Fruit fly (Drosophila melanogaster) whole organism, adult: ENCODE data around the gene mtd.

Source experiments
- CG11617 ChIP-seq: fragments of 200-800 bp; sonication (Bioruptor generic); optimal IDR thresholded peaks from 2 replicates; lab custom pipeline; 2017; ENCODE audit warnings: mild to moderate bottlenecking, missing biosample characterization, missing genetic modification reagents, missing genetic modification characterization
- CG12768 ChIP-seq: fragments of 200-800 bp; sonication (Bioruptor generic); optimal IDR thresholded peaks from 2 replicates; lab custom pipeline; 2017; ENCODE audit warnings: missing biosample characterization, missing genetic modification characterization, mild to moderate bottlenecking, moderate library complexity, missing genetic modification reagents
- CG14711 ChIP-seq: fragments of 200-800 bp; sonication (Bioruptor generic); optimal IDR thresholded peaks from 2 replicates; lab custom pipeline; 2018; ENCODE audit warnings: missing biosample characterization, mild to moderate bottlenecking, missing genetic modification characterization, moderate library complexity
- CG1620 ChIP-seq: fragments of 200-800 bp; sonication (Bioruptor generic); optimal IDR thresholded peaks from 2 replicates; lab custom pipeline; 2016; ENCODE audit warnings: missing biosample characterization, missing genetic modification characterization
- CG33017 ChIP-seq: fragments of 200-800 bp; sonication (Bioruptor generic); optimal IDR thresholded peaks from 2 replicates; lab custom pipeline; 2018; ENCODE audit warnings: missing biosample characterization, mild to moderate bottlenecking, missing genetic modification characterization, moderate library complexity
- CG5204 ChIP-seq: fragments of 200-800 bp; sonication (Bioruptor generic); optimal IDR thresholded peaks from 2 replicates; lab custom pipeline; 2016; ENCODE audit warnings: missing biosample characterization, missing genetic modification characterization
- CG7045 ChIP-seq: fragments of 200-800 bp; sonication (Bioruptor generic); optimal IDR thresholded peaks from 2 replicates; lab custom pipeline; 2017; ENCODE audit warnings: missing biosample characterization, mild to moderate bottlenecking, missing genetic modification characterization
- CG7101 ChIP-seq: fragments of 200-800 bp; sonication (Bioruptor generic); optimal IDR thresholded peaks from 2 replicates; lab custom pipeline; 2018; ENCODE audit warnings: missing biosample characterization, mild to moderate bottlenecking, missing genetic modification characterization, moderate library complexity
- Clk ChIP-seq: fragments of 200-800 bp; sonication (Bioruptor generic); optimal IDR thresholded peaks from 2 replicates; lab custom pipeline; 2017; ENCODE audit warnings: missing biosample characterization, missing genetic modification characterization
- Crg-1 ChIP-seq: fragments of 200-800 bp; sonication (Bioruptor generic); optimal IDR thresholded peaks from 2 replicates; lab custom pipeline; 2016; ENCODE audit warnings: missing biosample characterization, missing genetic modification characterization
- Hr96 ChIP-seq: fragments of 200-800 bp; sonication (Bioruptor generic); optimal IDR thresholded peaks from 2 replicates; lab custom pipeline; 2016; ENCODE audit warnings: missing biosample characterization, missing genetic modification characterization
- Mnt ChIP-seq: fragments of 200-800 bp; sonication (Bioruptor generic); optimal IDR thresholded peaks from 2 replicates; lab custom pipeline; 2016; ENCODE audit warnings: missing biosample characterization, mild to moderate bottlenecking, missing genetic modification characterization
- bab1 ChIP-seq: fragments of 200-800 bp; sonication (Bioruptor generic); optimal IDR thresholded peaks from 3 replicates; lab custom pipeline; 2019; ENCODE audit warnings: missing biosample characterization, mild to moderate bottlenecking, missing genetic modification characterization, moderate library complexity
- cic ChIP-seq: fragments of 200-800 bp; sonication (Bioruptor generic); optimal IDR thresholded peaks from 2 replicates; lab custom pipeline; 2017; ENCODE audit warnings: missing biosample characterization, mild to moderate bottlenecking, missing genetic modification characterization, moderate library complexity
- cnc ChIP-seq, 2 experiments: fragments of >200 bp; optimal IDR thresholded peaks; 2 replicates each; lab custom pipeline; 2017
- kay ChIP-seq: fragments of 200-800 bp; sonication (Bioruptor generic); peaks from one replicate; lab custom pipeline; 2016; ENCODE audit warnings: missing biosample characterization, missing genetic modification characterization, borderline replicate concordance
- ovo ChIP-seq: fragments of 200-800 bp; sonication (Bioruptor generic); optimal IDR thresholded peaks from 2 replicates; lab custom pipeline; 2016; ENCODE audit warnings: missing biosample characterization, missing genetic modification characterization
- pad ChIP-seq: fragments of 200-800 bp; sonication (Bioruptor generic); optimal IDR thresholded peaks from 3 replicates; lab custom pipeline; 2017; ENCODE audit warnings: missing biosample characterization, missing genetic modification characterization, mild to moderate bottlenecking, moderate library complexity, missing genetic modification reagents
- tj ChIP-seq: fragments of 200-800 bp; sonication (Bioruptor generic); optimal IDR thresholded peaks from 3 replicates; lab custom pipeline; 2017; ENCODE audit warnings: missing biosample characterization, mild to moderate bottlenecking, missing genetic modification characterization, moderate library complexity
- toe ChIP-seq: fragments of 200-800 bp; sonication (Bioruptor generic); optimal IDR thresholded peaks from 2 replicates; lab custom pipeline; 2016; ENCODE audit warnings: missing biosample characterization, missing genetic modification characterization

mtd gene

DNA sequence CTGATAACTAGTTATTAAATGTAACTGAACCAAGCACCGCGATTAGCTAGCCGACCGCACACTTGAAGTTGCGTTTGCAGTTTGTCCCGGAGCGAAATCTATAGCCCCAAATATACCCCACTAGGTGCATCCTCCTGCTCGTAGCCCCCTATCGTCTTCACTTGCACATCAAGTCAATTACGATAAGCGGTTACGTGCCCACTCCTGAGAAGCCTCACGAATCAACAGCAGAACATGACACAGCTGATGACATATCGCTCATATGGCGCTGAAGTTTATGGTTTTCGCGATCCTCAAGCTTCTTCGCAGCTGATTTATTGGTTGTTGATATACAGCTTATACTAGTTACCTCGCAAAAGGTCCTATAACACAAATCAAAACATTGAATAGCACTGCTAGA lies 89.0 kb downstream of the mtd start:
- TF ChIP-seq CG1620 (GFP tag; lab: Kevin White, UChicago) (no peak), cic (GFP tag; lab: Kevin White, UChicago) (peak; percentile 56), CG33017 (peak; percentile 30), CG12768 (GFP tag; lab: Kevin White, UChicago) (peak; percentile 29)

DNA sequence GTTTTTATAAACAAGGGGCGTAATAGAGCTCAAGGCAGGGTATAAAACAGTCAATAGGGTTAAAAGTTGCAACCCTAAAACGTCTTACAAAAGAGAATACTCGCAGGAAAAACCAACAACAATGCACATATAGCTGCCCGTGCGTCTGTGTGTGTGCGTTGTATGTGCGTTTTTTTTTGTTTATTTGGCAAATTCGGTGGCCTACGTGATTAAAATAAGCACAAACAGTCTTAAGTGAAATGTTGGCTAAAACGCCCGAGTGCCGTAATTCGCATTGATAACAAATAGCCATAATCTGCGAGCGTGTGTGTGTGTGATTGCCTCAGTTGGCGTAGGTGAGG lies 93.1 kb downstream of the mtd start:
- peak; percentile 85 for TF ChIP-seq tj
- no peak for TF ChIP-seq Clk (GFP tag; lab: Kevin White, UChicago)

DNA sequence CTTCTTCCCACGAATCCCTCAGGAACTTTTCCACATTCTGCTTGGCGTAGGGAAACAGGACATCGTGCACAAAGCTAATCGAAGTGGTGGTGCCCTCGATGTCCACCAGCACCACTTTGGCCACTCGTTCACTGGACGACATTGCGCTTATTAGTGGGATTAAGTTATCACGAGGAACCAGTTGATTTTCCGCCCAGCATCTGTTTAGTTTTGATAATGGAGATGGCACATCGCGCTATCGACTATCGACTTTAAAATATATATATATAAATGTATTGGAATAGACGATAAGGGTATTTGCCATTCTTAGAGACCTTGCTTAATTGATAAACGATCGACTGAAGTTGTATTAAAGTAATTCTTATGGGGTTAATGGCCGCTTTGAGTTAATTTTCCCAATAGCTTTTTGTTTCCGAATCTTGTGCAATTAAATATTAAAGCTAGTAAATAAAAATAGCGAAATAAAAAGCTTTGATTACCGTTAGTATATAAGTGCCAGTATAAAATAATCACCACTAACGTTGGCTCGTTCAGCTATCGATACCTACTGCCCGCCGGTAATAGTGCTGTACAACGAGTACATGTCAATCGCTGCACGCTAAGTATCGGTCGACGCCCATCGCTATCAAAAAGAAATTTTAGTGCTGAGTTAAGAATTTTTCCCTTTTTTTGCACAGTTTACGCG lies 93.6 kb downstream of the mtd start, which contains the start of the genes Enoph and Hph:
Enoph (minus strand) TSS at position 220 of the 685 bp plus-strand sequence.
Hph (plus strand) TSS at position 576 of the 685 bp plus-strand sequence.
- TF ChIP-seq cnc (optimal IDR thresholded peaks at IDR 0.05; lab: Kevin White, UChicago) (no peak), CG12768 (GFP tag; lab: Kevin White, UChicago) (peak; percentile 71), CG7045 (GFP tag; lab: Kevin White, UChicago) (peak; percentile 74), CG5204 (GFP tag; lab: Kevin White, UChicago) (no peak), CG1620 (GFP tag; lab: Kevin White, UChicago) (peak; percentile 61), tj (peak; percentile 93), pad (GFP tag; lab: Kevin White, UChicago) (peak; percentile 57), kay (GFP tag; lab: Kevin White, UChicago) (peak; percentile 56), Crg-1 (GFP tag; lab: Kevin White, UChicago) (peak; percentile 70), CG7101 (peak; percentile 70), bab1 (GFP tag; lab: Kevin White, UChicago) (no peak), Clk (GFP tag; lab: Kevin White, UChicago) (peak; percentile 61), Mnt (GFP tag; lab: Kevin White, UChicago) (peak; percentile 67), CG11617 (peak; percentile 79), cic (GFP tag; lab: Kevin White, UChicago) (peak; percentile 33), ovo (GFP tag; lab: Kevin White, UChicago) (peak; percentile 75), CG33017 (peak; percentile 79), Hr96 (GFP tag; lab: Kevin White, UChicago) (peak; percentile 75), toe (peak; percentile 82), CG14711 (tag; lab: Kevin White, UChicago) (peak; percentile 49)

DNA sequence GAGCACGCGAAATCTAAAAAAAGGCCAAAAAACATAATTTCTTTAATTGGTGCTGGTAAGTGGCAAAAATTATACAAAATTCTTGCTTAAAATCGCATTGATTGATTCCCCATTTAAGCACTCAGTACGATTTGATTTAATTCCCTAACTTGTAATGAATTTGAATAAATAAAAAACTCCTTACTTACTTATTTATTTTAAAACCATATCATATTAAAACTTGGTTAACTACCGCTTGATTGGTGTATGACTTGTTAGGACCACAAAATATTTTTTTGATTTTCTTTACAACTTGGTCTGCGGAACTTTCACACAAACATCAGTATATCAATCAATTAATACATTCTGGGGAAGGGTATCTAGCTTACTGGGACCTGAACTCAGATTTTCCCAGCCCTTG lies 97.4 kb downstream of the mtd start, which contains the start of gene CG1113:
CG1113 (plus strand) TSS at position 301 of the 400 bp plus-strand sequence.
- no peak for TF ChIP-seq CG33017
- TF ChIP-seq CG7045 (GFP tag; lab: Kevin White, UChicago), result no peak
- no peak for TF ChIP-seq pad (GFP tag; lab: Kevin White, UChicago)

DNA sequence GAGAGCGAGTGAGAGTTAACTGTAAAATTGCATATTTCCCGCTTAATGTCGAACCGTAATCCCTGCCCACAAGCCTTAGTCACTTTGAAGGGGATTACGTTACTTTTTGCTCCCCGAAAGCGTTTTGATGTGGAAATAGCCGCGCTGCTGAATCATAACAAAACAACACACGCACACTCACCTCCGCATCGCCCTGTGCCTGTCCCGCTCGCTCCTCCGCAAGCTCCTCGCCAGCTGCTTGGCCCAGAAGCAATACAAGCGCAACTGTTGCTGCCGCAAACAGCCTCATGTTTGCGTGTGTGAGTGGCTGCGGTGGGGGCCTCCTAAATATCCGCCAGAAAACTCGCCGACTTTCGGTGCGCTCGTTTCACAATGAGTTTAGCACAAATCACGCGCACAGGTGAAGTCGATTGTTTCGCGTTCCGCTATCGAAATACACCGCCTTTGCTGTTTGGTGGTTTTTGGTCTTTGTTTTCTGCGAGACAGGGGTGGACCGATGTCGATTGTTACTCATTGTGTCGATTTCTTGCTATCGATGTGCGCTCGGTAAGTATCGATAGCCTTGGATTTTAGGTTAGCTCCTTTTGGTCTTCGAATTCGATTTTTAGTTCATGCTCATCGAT lies 98.9 kb downstream of the mtd start, which contains the start of gene CtsF:
CtsF (minus strand) TSS at position 503 of the 623 bp plus-strand sequence.
- TF ChIP-seq CG7101 (peak; percentile 13), CG11617 (peak; percentile 46), CG1620 (GFP tag; lab: Kevin White, UChicago) (peak; percentile 34), pad (GFP tag; lab: Kevin White, UChicago) (peak; percentile 76), kay (GFP tag; lab: Kevin White, UChicago) (no peak), CG5204 (GFP tag; lab: Kevin White, UChicago) (no peak), Mnt (GFP tag; lab: Kevin White, UChicago) (peak; percentile 73), Hr96 (GFP tag; lab: Kevin White, UChicago) (no peak), bab1 (GFP tag; lab: Kevin White, UChicago) (peak; percentile 82), CG12768 (GFP tag; lab: Kevin White, UChicago) (peak; percentile 16), ovo (GFP tag; lab: Kevin White, UChicago) (peak; percentile 56), cnc (optimal IDR thresholded peaks at IDR 0.05; lab: Kevin White, UChicago) (no peak), CG7045 (GFP tag; lab: Kevin White, UChicago) (peak; percentile 8), CG33017 (peak; percentile 48), toe (no peak), CG14711 (tag; lab: Kevin White, UChicago) (no peak), Clk (GFP tag; lab: Kevin White, UChicago) (no peak), Crg-1 (GFP tag; lab: Kevin White, UChicago) (no peak), cic (GFP tag; lab: Kevin White, UChicago) (peak; percentile 75), tj (peak; percentile 52)

DNA sequence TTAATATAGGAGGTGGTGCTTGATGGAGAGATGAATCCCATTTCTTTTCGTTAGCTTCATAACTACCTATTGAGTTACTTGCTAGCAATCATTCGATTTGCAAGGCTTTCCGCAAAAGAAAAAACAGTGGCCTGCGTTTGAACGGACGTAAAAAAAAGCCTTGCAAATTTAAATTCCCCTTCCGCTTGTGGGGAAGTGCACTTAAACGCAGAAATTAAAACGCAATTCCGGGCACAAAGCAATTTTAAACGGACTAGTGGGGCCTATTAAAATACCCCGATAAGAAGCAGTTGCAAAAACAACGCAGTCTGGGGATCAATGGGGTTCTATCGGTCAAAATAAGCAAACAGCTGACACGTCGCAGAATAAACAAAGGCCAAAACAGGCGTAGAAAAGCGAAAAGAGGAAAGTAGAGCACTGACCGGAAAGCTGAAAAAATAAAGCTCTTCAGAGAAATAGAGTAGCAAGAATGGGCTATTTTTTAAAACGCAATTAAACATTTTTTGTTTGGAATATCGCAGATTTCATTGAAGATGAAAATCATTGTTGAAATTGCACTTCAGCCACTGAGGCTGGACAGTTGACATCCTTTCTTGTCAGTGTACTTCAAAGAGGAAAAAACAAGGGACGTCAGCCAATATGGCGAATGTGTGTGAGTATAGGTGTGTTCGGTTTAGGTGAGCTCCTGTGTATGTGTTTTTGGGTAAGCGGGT lies 99.6 kb downstream of the mtd start:
- TF ChIP-seq bab1 (GFP tag; lab: Kevin White, UChicago) (no peak), CG11617 (no peak), pad (GFP tag; lab: Kevin White, UChicago) (no peak), cnc (optimal IDR thresholded peaks at IDR 0.05; lab: Kevin White, UChicago) (no peak), CG33017 (no peak), cic (GFP tag; lab: Kevin White, UChicago) (peak; percentile 61), Mnt (GFP tag; lab: Kevin White, UChicago) (peak; percentile 12), Clk (GFP tag; lab: Kevin White, UChicago) (no peak), toe (no peak), CG12768 (GFP tag; lab: Kevin White, UChicago) (peak; percentile 62), kay (GFP tag; lab: Kevin White, UChicago) (no peak), CG5204 (GFP tag; lab: Kevin White, UChicago) (no peak), ovo (GFP tag; lab: Kevin White, UChicago) (no peak), CG14711 (tag; lab: Kevin White, UChicago) (no peak), Hr96 (GFP tag; lab: Kevin White, UChicago) (no peak), tj (peak; percentile 48), Crg-1 (GFP tag; lab: Kevin White, UChicago) (no peak), CG7101 (peak; percentile 35), CG1620 (GFP tag; lab: Kevin White, UChicago) (no peak), CG7045 (GFP tag; lab: Kevin White, UChicago) (peak; percentile 37)
